Worm (Caenorhabditis elegans): ENCODE data around the gene B0563.6.

- TF ChIP-seq tab-1 (GFP tag; IDR thresholded peaks at IDR 0.05) (no peak), flt-1 (GFP tag; IDR thresholded peaks at IDR 0.05) (no peak)
Observed at ce11 chrX:9194081-9194480, 56.6 kb downstream of the B0563.6 start.

All from whole organism, midembryonic.